Worm (Caenorhabditis elegans) whole organism, late embryonic: Measurements from ENCODE around the gene srd-65.

Source experiments
- C08G9.2 ChIP-seq: sonication (generic microtip); optimal IDR thresholded peaks from 2 replicates; lab custom pipeline; 2016; ENCODE audit warnings: mild to moderate bottlenecking, missing genetic modification characterization, moderate library complexity, missing compliant biosample characterization
- K09A11.1 ChIP-seq: sonication (generic microtip); optimal IDR thresholded peaks from 2 replicates; lab custom pipeline; 2017; ENCODE audit warnings: antibody characterized with exemption, mild to moderate bottlenecking, missing genetic modification characterization, missing compliant biosample characterization; ENCODE audit not compliant: insufficient read depth
- T23F11.4 ChIP-seq: fragments of 200-800 bp; sonication (Bioruptor generic); optimal IDR thresholded peaks from 2 replicates; lab custom pipeline; 2018; ENCODE audit warnings: mild to moderate bottlenecking, missing genetic modification characterization, missing compliant biosample characterization
- Y22D7AL.16 ChIP-seq: sonication (generic microtip); optimal IDR thresholded peaks from 2 replicates; lab custom pipeline; 2016; ENCODE audit warnings: missing genetic modification characterization, missing compliant biosample characterization
- ceh-14 ChIP-seq: sonication (generic microtip); optimal IDR thresholded peaks from 2 replicates; lab custom pipeline; 2016; ENCODE audit warnings: missing genotype, missing genetic modification characterization, missing compliant biosample characterization
- ceh-2 ChIP-seq: sonication (generic microtip); optimal IDR thresholded peaks from 2 replicates; lab custom pipeline; 2016; ENCODE audit warnings: missing genotype, missing genetic modification characterization, missing compliant biosample characterization
- ceh-24 ChIP-seq: sonication (generic microtip); optimal IDR thresholded peaks from 2 replicates; lab custom pipeline; 2016; ENCODE audit warnings: mild to moderate bottlenecking, missing genetic modification characterization, missing compliant biosample characterization
- ceh-30 ChIP-seq: fragments of 150-350 bp; optimal IDR thresholded peaks from 2 replicates; lab custom pipeline; 2014; ENCODE audit warnings: missing biosample characterization, missing genetic modification characterization
- ceh-34 ChIP-seq: sonication (generic microtip); optimal IDR thresholded peaks from 2 replicates; lab custom pipeline; 2016; ENCODE audit warnings: mild to moderate bottlenecking, missing genetic modification characterization, missing compliant biosample characterization
- ceh-48 ChIP-seq: sonication (generic microtip); optimal IDR thresholded peaks from 2 replicates; lab custom pipeline; 2016; ENCODE audit warnings: missing genetic modification characterization, inconsistent platforms, missing compliant biosample characterization
- ceh-6 ChIP-seq: fragments of 200-800 bp; sonication (Bioruptor generic); optimal IDR thresholded peaks from 2 replicates; lab custom pipeline; 2018; ENCODE audit warnings: mild to moderate bottlenecking, missing genetic modification characterization, missing compliant biosample characterization
- elt-2 ChIP-seq: sonication (generic microtip); optimal IDR thresholded peaks from 2 replicates; lab custom pipeline; 2016; ENCODE audit warnings: missing genetic modification reagents, missing genetic modification characterization, missing compliant biosample characterization
- fax-1 ChIP-seq: sonication (generic microtip); optimal IDR thresholded peaks from 2 replicates; lab custom pipeline; 2016; ENCODE audit warnings: missing genotype, missing genetic modification characterization, missing compliant biosample characterization
- fkh-10 ChIP-seq: fragments of 150-350 bp; optimal IDR thresholded peaks from 2 replicates; lab custom pipeline; 2014; ENCODE audit warnings: missing biosample characterization, missing genetic modification reagents, missing genetic modification characterization
- gmeb-2 ChIP-seq: sonication (generic microtip); optimal IDR thresholded peaks from 2 replicates; lab custom pipeline; 2016; ENCODE audit warnings: missing genetic modification characterization, inconsistent platforms, missing compliant biosample characterization
- hlh-30 ChIP-seq: sonication (generic microtip); optimal IDR thresholded peaks from 2 replicates; lab custom pipeline; 2017; ENCODE audit warnings: antibody characterized with exemption, missing genetic modification characterization, missing compliant biosample characterization; ENCODE audit not compliant: insufficient read depth
- hlh-6 ChIP-seq: sonication (generic microtip); optimal IDR thresholded peaks from 2 replicates; lab custom pipeline; 2016; ENCODE audit warnings: missing genotype, missing genetic modification characterization, missing compliant biosample characterization
- hlh-8 ChIP-seq: sonication (generic microtip); optimal IDR thresholded peaks from 2 replicates; lab custom pipeline; 2016; ENCODE audit warnings: missing genotype, missing genetic modification characterization, missing compliant biosample characterization
- nfya-1 ChIP-seq: sonication (generic microtip); optimal IDR thresholded peaks from 2 replicates; lab custom pipeline; 2017; ENCODE audit warnings: missing genetic modification characterization, mild to moderate bottlenecking, missing compliant biosample characterization, antibody characterized with exemption, moderate library complexity
- nhr-232 ChIP-seq: sonication (generic microtip); optimal IDR thresholded peaks from 2 replicates; lab custom pipeline; 2016; ENCODE audit warnings: missing genetic modification characterization, missing compliant biosample characterization
- npax-4 ChIP-seq: sonication (generic microtip); optimal IDR thresholded peaks from 2 replicates; lab custom pipeline; 2016; ENCODE audit warnings: missing genetic modification characterization, missing compliant biosample characterization
- odd-2 ChIP-seq: sonication (generic microtip); optimal IDR thresholded peaks from 2 replicates; lab custom pipeline; 2017; ENCODE audit warnings: antibody characterized with exemption, mild to moderate bottlenecking, missing genetic modification characterization, missing compliant biosample characterization
- pag-3 ChIP-seq: sonication (generic microtip); optimal IDR thresholded peaks from 2 replicates; lab custom pipeline; 2016; ENCODE audit warnings: missing compliant biosample characterization, missing genetic modification characterization, borderline replicate concordance
- pat-9 ChIP-seq: fragments of 200-800 bp; sonication (Bioruptor generic); optimal IDR thresholded peaks from 2 replicates; lab custom pipeline; 2018; ENCODE audit warnings: mild to moderate bottlenecking, missing genetic modification characterization, moderate library complexity, missing compliant biosample characterization
- pqm-1 ChIP-seq: sonication (generic microtip); optimal IDR thresholded peaks from 2 replicates; lab custom pipeline; 2016; ENCODE audit warnings: missing genetic modification characterization, missing compliant biosample characterization
- pros-1 ChIP-seq: fragments of 150-350 bp; optimal IDR thresholded peaks from 2 replicates; lab custom pipeline; 2014; ENCODE audit warnings: missing biosample characterization, missing genetic modification reagents, missing genetic modification characterization
- rnt-1 ChIP-seq: sonication (generic microtip); optimal IDR thresholded peaks from 2 replicates; lab custom pipeline; 2016; ENCODE audit warnings: missing genetic modification characterization, missing compliant biosample characterization
- sox-2 ChIP-seq: fragments of 200-800 bp; sonication (Bioruptor generic); IDR thresholded peaks from 2 replicates; pipeline ENCODE4 v1.3.6; 2022; ENCODE audit warnings: missing genetic modification reagents, missing genetic modification characterization, missing compliant biosample characterization
- sox-4 ChIP-seq: sonication (generic microtip); optimal IDR thresholded peaks from 2 replicates; lab custom pipeline; 2017; ENCODE audit warnings: mild to moderate bottlenecking, missing genetic modification characterization, inconsistent platforms, missing compliant biosample characterization
- syd-9 ChIP-seq: sonication (generic microtip); optimal IDR thresholded peaks from 2 replicates; lab custom pipeline; 2016; ENCODE audit warnings: mild to moderate bottlenecking, missing genetic modification characterization, moderate library complexity, missing compliant biosample characterization
- unc-42 ChIP-seq: sonication (generic microtip); optimal IDR thresholded peaks from 2 replicates; lab custom pipeline; 2016; ENCODE audit warnings: missing genotype, missing genetic modification characterization, missing compliant biosample characterization
- unc-86 ChIP-seq: sonication (generic microtip); optimal IDR thresholded peaks from 2 replicates; lab custom pipeline; 2016; ENCODE audit warnings: missing genetic modification characterization, missing compliant biosample characterization

Gene srd-65

ce11 chrIII:2223932-2224331 lies at the start of gene srd-65:
TSS of gene srd-65 (minus strand) at chrIII:2224032.
- TF ChIP-seq ceh-24 (tag; lab: Kevin White, UChicago) (no peak), elt-2 (tag; lab: Kevin White, UChicago) (no peak), pros-1 (tag; lab: Kevin White, UChicago) (no peak), ceh-30 (tag; lab: Kevin White, UChicago) (no peak), nfya-1 (tag; lab: Kevin White, UChicago) (no peak), pag-3 (no peak), npax-4 (tag; lab: Kevin White, UChicago) (no peak), syd-9 (tag; lab: Kevin White, UChicago) (no peak), ceh-48 (no peak), ceh-2 (tag; lab: Kevin White, UChicago) (no peak), hlh-6 (tag; lab: Kevin White, UChicago) (no peak), sox-4 (tag; lab: Kevin White, UChicago) (no peak), nhr-232 (tag; lab: Kevin White, UChicago) (no peak), gmeb-2 (tag; lab: Kevin White, UChicago) (no peak), pqm-1 (tag; lab: Kevin White, UChicago) (no peak)

- TF ChIP-seq pqm-1 (tag; lab: Kevin White, UChicago) (no peak), T23F11.4 (GFP tag; lab: Kevin White, UChicago) (no peak), ceh-34 (no peak), nfya-1 (tag; lab: Kevin White, UChicago) (no peak), ceh-2 (tag; lab: Kevin White, UChicago) (no peak), pat-9 (tag; lab: Kevin White, UChicago) (no peak), pros-1 (tag; lab: Kevin White, UChicago) (no peak), sox-2 (GFP tag; lab: Robert Waterston, UW) (no peak), unc-86 (tag; lab: Kevin White, UChicago) (no peak), rnt-1 (no peak), sox-4 (tag; lab: Kevin White, UChicago) (no peak), K09A11.1 (tag; lab: Kevin White, UChicago) (no peak), ceh-30 (tag; lab: Kevin White, UChicago) (no peak), ceh-6 (GFP tag; lab: Kevin White, UChicago) (no peak), hlh-30 (no peak), ceh-14 (tag; lab: Kevin White, UChicago) (no peak), ceh-24 (tag; lab: Kevin White, UChicago) (no peak), C08G9.2 (tag; lab: Kevin White, UChicago) (no peak)
Measured at ce11 chrIII:2272732-2273131, 48.9 kb upstream of the srd-65 start, which contains the start of gene fbxa-39. TSS of gene fbxa-39 (plus strand) at chrIII:2273032.

- TF ChIP-seq sox-2 (GFP tag; lab: Robert Waterston, UW) (no peak), C08G9.2 (tag; lab: Kevin White, UChicago) (no peak), ceh-34 (no peak), hlh-8 (tag; lab: Kevin White, UChicago) (no peak), fkh-10 (GFP tag; lab: Kevin White, UChicago) (no peak), ceh-6 (GFP tag; lab: Kevin White, UChicago) (no peak), fax-1 (tag; lab: Kevin White, UChicago) (no peak), pros-1 (tag; lab: Kevin White, UChicago) (no peak), odd-2 (tag; lab: Kevin White, UChicago) (no peak), Y22D7AL.16 (tag; lab: Kevin White, UChicago) (no peak), unc-42 (tag; lab: Kevin White, UChicago) (no peak)
Measured at ce11 chrIII:2272075-2272474, 48.2 kb upstream of the srd-65 start, which contains the start of gene fbxa-48. TSS of gene fbxa-48 (minus strand) at chrIII:2272175.

ce11 chrIII:2265986-2266701 lies 42.3 kb upstream of the srd-65 start, which contains the start of gene fbxa-9:
TSS of gene fbxa-9 (plus strand) at chrIII:2266651.
- TF ChIP-seq rnt-1 (no peak), elt-2 (tag; lab: Kevin White, UChicago) (peak; percentile 79)
